Worm (Caenorhabditis elegans) whole organism, L2 larva: Measurements from ENCODE around the gene srv-28.

ENCODE experiments used
- C34F6.9 ChIP-seq: fragments of 150-350 bp; optimal IDR thresholded peaks from 2 replicates; lab custom pipeline; 2014; ENCODE audit warnings: missing biosample characterization, missing genetic modification characterization
- F13H6.1 ChIP-seq: sonication (generic microtip); optimal IDR thresholded peaks from 2 replicates; lab custom pipeline; 2016; ENCODE audit warnings: missing genetic modification characterization, missing compliant biosample characterization
- R02D3.7 ChIP-seq: fragments of 150-350 bp; optimal IDR thresholded peaks from 2 replicates; lab custom pipeline; 2014; ENCODE audit warnings: missing biosample characterization, missing genetic modification characterization
- alr-1 ChIP-seq: fragments of 150-350 bp; optimal IDR thresholded peaks from 2 replicates; lab custom pipeline; 2014; ENCODE audit warnings: missing biosample characterization, missing genetic modification characterization
- ama-1 ChIP-seq: fragments of 150-350 bp; optimal IDR thresholded peaks from 2 replicates; lab custom pipeline; 2018; ENCODE audit warnings: inconsistent platforms
- ceh-82 ChIP-seq: fragments of 150-350 bp; optimal IDR thresholded peaks from 2 replicates; lab custom pipeline; 2014; ENCODE audit warnings: missing biosample characterization, missing genetic modification characterization
- crh-2 ChIP-seq: sonication (generic microtip); optimal IDR thresholded peaks from 2 replicates; lab custom pipeline; 2017; ENCODE audit warnings: missing biosample characterization, missing genetic modification characterization
- egl-27 ChIP-seq: sonication (generic microtip); optimal IDR thresholded peaks from 3 replicates; lab custom pipeline; 2017; ENCODE audit warnings: missing biosample characterization, missing genetic modification reagents, missing genetic modification characterization
- elt-1 ChIP-seq: fragments of 150-350 bp; optimal IDR thresholded peaks from 2 replicates; lab custom pipeline; 2014; ENCODE audit warnings: missing biosample characterization, missing genetic modification characterization
- elt-3 ChIP-seq: sonication (generic microtip); optimal IDR thresholded peaks from 2 replicates; lab custom pipeline; 2017; ENCODE audit warnings: missing biosample characterization, missing genetic modification characterization
- lin-11 ChIP-seq: fragments of 150-350 bp; sonication (generic microtip); optimal IDR thresholded peaks from 2 replicates; lab custom pipeline; 2014; ENCODE audit warnings: missing biosample characterization, missing genetic modification characterization, inconsistent platforms, mixed read lengths
- lin-39 ChIP-seq: fragments of 150-350 bp; optimal IDR thresholded peaks from 2 replicates; lab custom pipeline; 2014; ENCODE audit warnings: missing biosample characterization, missing genetic modification reagents, missing genetic modification characterization
- lsy-2 ChIP-seq, 2 experiments: fragments of 150-350 bp in 1 of 2; sonication (generic microtip) in 1 of 2; optimal IDR thresholded peaks; 2 replicates each; lab custom pipeline; 2014 to 2017; ENCODE audit warnings: missing biosample characterization in 2 of 2, missing genetic modification characterization in 2 of 2
- mab-5 ChIP-seq: fragments of 150-350 bp; optimal IDR thresholded peaks from 2 replicates; lab custom pipeline; 2014; ENCODE audit warnings: missing biosample characterization, missing genetic modification characterization
- mbf-1 ChIP-seq: sonication (generic microtip); optimal IDR thresholded peaks from 2 replicates; lab custom pipeline; 2017; ENCODE audit warnings: missing biosample characterization, missing genetic modification characterization
- mdl-1 ChIP-seq, 2 experiments: fragments of 150-350 bp in 1 of 2; sonication (generic microtip) in 1 of 2; optimal IDR thresholded peaks; 2 replicates each; lab custom pipeline; 2017; ENCODE audit warnings: missing biosample characterization in 2 of 2, missing genetic modification characterization in 2 of 2
- nhr-10 ChIP-seq: sonication (generic microtip); optimal IDR thresholded peaks from 2 replicates; lab custom pipeline; 2017; ENCODE audit warnings: missing biosample characterization, missing genetic modification characterization
- nhr-11 ChIP-seq: fragments of 150-350 bp; optimal IDR thresholded peaks from 2 replicates; lab custom pipeline; 2014; ENCODE audit warnings: missing biosample characterization, missing genetic modification characterization
- nhr-12 ChIP-seq: fragments of 150-350 bp; optimal IDR thresholded peaks from 2 replicates; lab custom pipeline; 2014; ENCODE audit warnings: missing biosample characterization, missing genetic modification characterization
- nhr-129 ChIP-seq: fragments of 150-350 bp; optimal IDR thresholded peaks from 2 replicates; lab custom pipeline; 2014; ENCODE audit warnings: missing biosample characterization, missing genetic modification characterization
- nhr-21 ChIP-seq: fragments of 150-350 bp; optimal IDR thresholded peaks from 2 replicates; lab custom pipeline; 2014; ENCODE audit warnings: missing biosample characterization, missing genetic modification characterization
- nhr-23 ChIP-seq: fragments of 150-350 bp; optimal IDR thresholded peaks from 2 replicates; lab custom pipeline; 2014; ENCODE audit warnings: missing biosample characterization, missing genetic modification reagents, missing genetic modification characterization
- nhr-25 ChIP-seq: fragments of 150-350 bp; sonication (generic microtip); optimal IDR thresholded peaks from 3 replicates; lab custom pipeline; 2014; ENCODE audit warnings: missing biosample characterization, missing genetic modification characterization
- nhr-6 ChIP-seq: fragments of 150-350 bp; optimal IDR thresholded peaks from 2 replicates; lab custom pipeline; 2014; ENCODE audit warnings: missing biosample characterization, missing genetic modification characterization
- nhr-77 ChIP-seq: fragments of 150-350 bp; optimal IDR thresholded peaks from 2 replicates; lab custom pipeline; 2014; ENCODE audit warnings: missing biosample characterization, missing genetic modification characterization
- sem-4 ChIP-seq: fragments of 150-350 bp; optimal IDR thresholded peaks from 2 replicates; lab custom pipeline; 2014; ENCODE audit warnings: missing biosample characterization, missing genetic modification reagents, missing genetic modification characterization
- sma-3 ChIP-seq: sonication (generic microtip); optimal IDR thresholded peaks from 2 replicates; lab custom pipeline; 2016; ENCODE audit warnings: missing genetic modification reagents, missing genetic modification characterization, missing compliant biosample characterization
- sma-9 ChIP-seq, 2 experiments: fragments of 150-350 bp in 1 of 2; sonication (generic microtip) in 1 of 2; optimal IDR thresholded peaks; 2 replicates each; lab custom pipeline; 2014 to 2016; ENCODE audit warnings: missing genetic modification characterization in 2 of 2, mild to moderate bottlenecking in 1 of 2, missing biosample characterization in 1 of 2, missing compliant biosample characterization in 1 of 2, missing genetic modification reagents in 1 of 2, moderate library complexity in 1 of 2
- unc-55 ChIP-seq: fragments of 150-350 bp; sonication (generic microtip); optimal IDR thresholded peaks from 3 replicates; lab custom pipeline; 2014; ENCODE audit warnings: missing biosample characterization, missing genetic modification reagents, missing genetic modification characterization
- unc-62 ChIP-seq: fragments of 150-350 bp; optimal IDR thresholded peaks from 2 replicates; lab custom pipeline; 2014; ENCODE audit warnings: missing biosample characterization, missing genetic modification reagents, missing genetic modification characterization
- zag-1 ChIP-seq: fragments of 150-350 bp; optimal IDR thresholded peaks from 2 replicates; lab custom pipeline; 2014; ENCODE audit warnings: missing biosample characterization, missing genetic modification characterization
- ztf-1 ChIP-seq: fragments of 200-800 bp; sonication (Bioruptor generic); conservative IDR thresholded peaks from 2 replicates; pipeline ENCODE4 v1.3.6; 2022; ENCODE audit warnings: missing genetic modification characterization, missing compliant biosample characterization
- ztf-11 ChIP-seq: sonication (generic microtip); optimal IDR thresholded peaks from 2 replicates; lab custom pipeline; 2017; ENCODE audit warnings: missing biosample characterization, missing genetic modification characterization
- ztf-4 ChIP-seq: fragments of 150-350 bp; optimal IDR thresholded peaks from 2 replicates; lab custom pipeline; 2014; ENCODE audit warnings: missing biosample characterization, missing genetic modification characterization

Gene srv-28

ce11 chrIV:6269346-6269745 lies 6.2 kb upstream of the srv-28 start, which contains the start of gene srv-30:
srv-30 (minus strand) TSS chrIV:6269446.
- no peak for TF ChIP-seq alr-1
- TF ChIP-seq nhr-12 = no peak
- no peak for TF ChIP-seq ztf-11 (tag; lab: Kevin White, UChicago)
- no peak for TF ChIP-seq F13H6.1
- TF ChIP-seq nhr-77 (tag; lab: Kevin White, UChicago) = no peak
- no peak for TF ChIP-seq egl-27 (tag; lab: Kevin White, UChicago)
- TF ChIP-seq nhr-10 (tag; lab: Kevin White, UChicago) = no peak
- no peak for TF ChIP-seq mbf-1 (tag; lab: Kevin White, UChicago)
- TF ChIP-seq ztf-4 (tag; lab: Kevin White, UChicago) = no peak
- no peak for TF ChIP-seq nhr-11 (tag; lab: Kevin White, UChicago)
- no peak for TF ChIP-seq sem-4 (tag; lab: Kevin White, UChicago)
- TF ChIP-seq sma-3 = no peak
- TF ChIP-seq mab-5 (tag; lab: Kevin White, UChicago) = no peak
- no peak for TF ChIP-seq sma-9 (GFP tag; optimal IDR thresholded peaks at IDR 0.05; lab: Kevin White, UChicago)
- no peak for TF ChIP-seq sma-9 (tag; optimal IDR thresholded peaks at IDR 0.05; lab: Kevin White, UChicago)
- TF ChIP-seq unc-62 (GFP tag; lab: Kevin White, UChicago) = no peak
- no peak for TF ChIP-seq elt-3 (tag; lab: Kevin White, UChicago)
- TF ChIP-seq ama-1 (lab: Kevin White, UChicago) = no peak
- no peak for TF ChIP-seq mdl-1 (tag; optimal IDR thresholded peaks at IDR 0.05; lab: Kevin White, UChicago)
- no peak for TF ChIP-seq R02D3.7 (tag; lab: Kevin White, UChicago)

ce11 chrIV:6266499-6266898 lies 3.4 kb upstream of the srv-28 start, which contains the start of gene srv-29:
srv-29 (minus strand) TSS chrIV:6266599.
- no peak for TF ChIP-seq crh-2 (tag; lab: Kevin White, UChicago)
- no peak for TF ChIP-seq ztf-1 (GFP tag; lab: Robert Waterston, UW)
- no peak for TF ChIP-seq egl-27 (tag; lab: Kevin White, UChicago)
- no peak for TF ChIP-seq unc-62 (GFP tag; lab: Kevin White, UChicago)
- no peak for TF ChIP-seq lsy-2 (tag; optimal IDR thresholded peaks at IDR 0.05; lab: Kevin White, UChicago)
- TF ChIP-seq elt-3 (tag; lab: Kevin White, UChicago) = no peak
- TF ChIP-seq zag-1 (tag; lab: Kevin White, UChicago) = no peak

- TF ChIP-seq nhr-10 (tag; lab: Kevin White, UChicago) = no peak
- no peak for TF ChIP-seq nhr-23
- TF ChIP-seq ztf-4 (tag; lab: Kevin White, UChicago) = no peak
- no peak for TF ChIP-seq nhr-129 (tag; lab: Kevin White, UChicago)
- no peak for TF ChIP-seq sma-9 (GFP tag; optimal IDR thresholded peaks at IDR 0.05; lab: Kevin White, UChicago)
- no peak for TF ChIP-seq sma-9 (tag; optimal IDR thresholded peaks at IDR 0.05; lab: Kevin White, UChicago)
- TF ChIP-seq mdl-1 (tag; optimal IDR thresholded peaks at IDR 0.05; lab: Kevin White, UChicago) = no peak
- no peak for TF ChIP-seq mbf-1 (tag; lab: Kevin White, UChicago)
- no peak for TF ChIP-seq ztf-1 (GFP tag; lab: Robert Waterston, UW)
- TF ChIP-seq elt-1 (tag; lab: Kevin White, UChicago) = no peak
- TF ChIP-seq egl-27 (tag; lab: Kevin White, UChicago) = no peak
- TF ChIP-seq nhr-12 = no peak
- no peak for TF ChIP-seq sem-4 (tag; lab: Kevin White, UChicago)
- no peak for TF ChIP-seq lin-11 (tag; lab: Kevin White, UChicago)
- TF ChIP-seq lsy-2 (tag; optimal IDR thresholded peaks at IDR 0.05; lab: Kevin White, UChicago) = no peak
- no peak for TF ChIP-seq lin-39 (tag; lab: Kevin White, UChicago)
- no peak for TF ChIP-seq ztf-11 (tag; lab: Kevin White, UChicago)
- TF ChIP-seq crh-2 (tag; lab: Kevin White, UChicago) = no peak
- no peak for TF ChIP-seq unc-62 (GFP tag; lab: Kevin White, UChicago)
- no peak for TF ChIP-seq nhr-25 (tag; lab: Kevin White, UChicago)
- TF ChIP-seq ceh-82 (tag; lab: Kevin White, UChicago) = no peak
Observed at ce11 chrIV:6259732-6260131, 3.4 kb downstream of the srv-28 start, which contains the start of gene nlp-16. nlp-16 (minus strand) TSS chrIV:6259832.

ce11 chrIV:6258967-6259366 lies 4.2 kb downstream of the srv-28 start:
- TF ChIP-seq lin-39 (tag; lab: Kevin White, UChicago) (no peak), sem-4 (tag; lab: Kevin White, UChicago) (no peak), C34F6.9 (tag; lab: Kevin White, UChicago) (no peak)

- TF ChIP-seq mbf-1 (tag; lab: Kevin White, UChicago) = no peak
- TF ChIP-seq alr-1 = no peak
- no peak for TF ChIP-seq nhr-6
- TF ChIP-seq nhr-21 (tag; lab: Kevin White, UChicago) = no peak
- TF ChIP-seq lin-39 (tag; lab: Kevin White, UChicago) = no peak
- no peak for TF ChIP-seq unc-55 (GFP tag; lab: Kevin White, UChicago)
- no peak for TF ChIP-seq ztf-1 (GFP tag; lab: Robert Waterston, UW)
- TF ChIP-seq, all 48 proteins: peak for 0
Observed at ce11 chrIV:6254635-6255034, 8.5 kb downstream of the srv-28 start, which contains the start of gene T13A10.64. T13A10.64 (plus strand) TSS chrIV:6254935.
